Worm (Caenorhabditis elegans): Measurements from ENCODE around the gene set-21.
A peak's percentile ranks its signal among the peaks of the same experiment; 100 is the strongest.

Gene set-21

ce11 chrIV:4398420-4398819, 7.8 kb downstream of the set-21 start:
- no peak for TF ChIP-seq nhr-12 (tag; optimal IDR thresholded peaks at IDR 0.05)
- TF ChIP-seq C04F5.9 (tag; optimal IDR thresholded peaks at IDR 0.05) = no peak
- TF ChIP-seq efl-1 (optimal IDR thresholded peaks at IDR 0.05) = no peak
- TF ChIP-seq efl-1 (GFP tag; optimal IDR thresholded peaks at IDR 0.05 in 1 of 2) = no peak
- no peak for TF ChIP-seq zip-4 (GFP tag; optimal IDR thresholded peaks at IDR 0.05)
- no peak for TF ChIP-seq unc-86 (tag; optimal IDR thresholded peaks at IDR 0.05)
- TF ChIP-seq nhr-85 (tag) = peak; percentile 35
- no peak for TF ChIP-seq nhr-76 (tag; optimal IDR thresholded peaks at IDR 0.05)
- no peak for TF ChIP-seq xbp-1 (tag; optimal IDR thresholded peaks at IDR 0.05)
- TF ChIP-seq F16B12.6 (tag; optimal IDR thresholded peaks at IDR 0.05) = no peak
- TF ChIP-seq lin-39 (tag; optimal IDR thresholded peaks at IDR 0.05) = no peak
- TF ChIP-seq sup-37 (GFP tag; optimal IDR thresholded peaks at IDR 0.05) = no peak
- TF ChIP-seq nhr-19 (GFP tag; conservative IDR thresholded peaks at IDR 0.05) = no peak
- peak; percentile 7 for TF ChIP-seq skn-1 (tag; optimal IDR thresholded peaks at IDR 0.05)
- no peak for TF ChIP-seq ceh-8 (GFP tag; optimal IDR thresholded peaks at IDR 0.05)
- no peak for TF ChIP-seq mef-2 (tag; optimal IDR thresholded peaks at IDR 0.05)
- TF ChIP-seq fkh-4 (tag; optimal IDR thresholded peaks at IDR 0.05; ENCODE audit: borderline replicate concordance) = no peak
- TF ChIP-seq tlp-1 (tag; optimal IDR thresholded peaks at IDR 0.05) = no peak
- peak; percentile 26 for TF ChIP-seq ztf-4 (tag; optimal IDR thresholded peaks at IDR 0.05)
- TF ChIP-seq hlh-4 (tag; optimal IDR thresholded peaks at IDR 0.05) = no peak
- TF ChIP-seq dsc-1 (tag; optimal IDR thresholded peaks at IDR 0.05) = no peak
- no peak for TF ChIP-seq mep-1 (tag; optimal IDR thresholded peaks at IDR 0.05)
- TF ChIP-seq Y116A8C.19 (tag; optimal IDR thresholded peaks at IDR 0.05; ENCODE audit: borderline replicate concordance) = no peak
- TF ChIP-seq nhr-71 (tag; optimal IDR thresholded peaks at IDR 0.05) = no peak
- TF ChIP-seq C34B4.2 (tag; optimal IDR thresholded peaks at IDR 0.05) = no peak
- no peak for TF ChIP-seq hpl-2 (GFP tag; optimal IDR thresholded peaks at IDR 0.05)
- TF ChIP-seq nhr-47 (tag; optimal IDR thresholded peaks at IDR 0.05) = peak; percentile 16
- TF ChIP-seq fkh-10 (GFP tag; optimal IDR thresholded peaks at IDR 0.05) = no peak
- no peak for TF ChIP-seq unc-62 (GFP tag; optimal IDR thresholded peaks at IDR 0.05)
- TF ChIP-seq egl-27 (tag; optimal IDR thresholded peaks at IDR 0.05) = no peak
- TF ChIP-seq nhr-20 (tag; optimal IDR thresholded peaks at IDR 0.05) = peak; percentile 7
- no peak for TF ChIP-seq ces-1 (GFP tag; optimal IDR thresholded peaks at IDR 0.05)
- TF ChIP-seq lin-13 (GFP tag; optimal IDR thresholded peaks at IDR 0.05) = no peak
- no peak for TF ChIP-seq aly-2 (tag; optimal IDR thresholded peaks at IDR 0.05)
- TF ChIP-seq irx-1 (tag; optimal IDR thresholded peaks at IDR 0.05) = no peak
- no peak for TF ChIP-seq fos-1 (tag; optimal IDR thresholded peaks at IDR 0.05)
- no peak for TF ChIP-seq elt-3 (tag; optimal IDR thresholded peaks at IDR 0.05)
- no peak for TF ChIP-seq hlh-17 (GFP tag; optimal IDR thresholded peaks at IDR 0.05; ENCODE audit: borderline replicate concordance)
- TF ChIP-seq rnt-1 (tag; optimal IDR thresholded peaks at IDR 0.05) = peak; percentile 32
- TF ChIP-seq lsy-2 (tag; optimal IDR thresholded peaks at IDR 0.05) = peak in 1 of 2 experiments; percentile 27
- TF ChIP-seq fkh-8 (tag; optimal IDR thresholded peaks at IDR 0.05) = no peak
- no peak for TF ChIP-seq tbx-2 (tag; optimal IDR thresholded peaks at IDR 0.05)
- TF ChIP-seq ceh-63 (GFP tag; optimal IDR thresholded peaks at IDR 0.05) = no peak
- TF ChIP-seq elt-2 (tag; optimal IDR thresholded peaks at IDR 0.05) = no peak
- no peak for TF ChIP-seq grh-1 (GFP tag; IDR thresholded peaks at IDR 0.05)
- peak; percentile 86 for TF ChIP-seq blmp-1 (tag; optimal IDR thresholded peaks at IDR 0.05)
- TF ChIP-seq aha-1 (tag; optimal IDR thresholded peaks at IDR 0.05) = no peak
- TF ChIP-seq egl-13 (tag; optimal IDR thresholded peaks at IDR 0.05) = no peak
- no peak for TF ChIP-seq unc-30 (tag; optimal IDR thresholded peaks at IDR 0.05)
- peak; percentile 45 for TF ChIP-seq lin-14 (GFP tag; optimal IDR thresholded peaks at IDR 0.05)
- TF ChIP-seq snu-23 (GFP tag; optimal IDR thresholded peaks at IDR 0.05) = no peak
- TF ChIP-seq mdl-1 (tag; optimal IDR thresholded peaks at IDR 0.05) = no peak
- TF ChIP-seq ets-5 (GFP tag; IDR thresholded peaks at IDR 0.05) = no peak
- no peak for TF ChIP-seq nhr-77 (tag; optimal IDR thresholded peaks at IDR 0.05)
- no peak for TF ChIP-seq unc-130 (tag; optimal IDR thresholded peaks at IDR 0.05)

Measured in whole organism, L1 larva.